Fruit fly (Drosophila melanogaster) whole organism: ENCODE data around the gene CG43693.

Experiments
- CG8478 ChIP-seq: fragments of >200 bp; optimal IDR thresholded peaks from 2 replicates; lab custom pipeline; 2018; ENCODE audit warnings: inconsistent platforms
- Dll ChIP-seq: fragments of >200 bp; optimal IDR thresholded peaks from 2 replicates; lab custom pipeline; 2017
- EcR ChIP-seq, 2 experiments: fragments of >200 bp; optimal IDR thresholded peaks; 2 replicates each; lab custom pipeline; 2017; ENCODE audit warnings: missing biosample characterization in 2 of 2, missing genetic modification characterization in 2 of 2, missing genetic modification reagents in 2 of 2
- pan ChIP-seq: fragments of >200 bp; optimal IDR thresholded peaks from 2 replicates; lab custom pipeline; 2017
- psq ChIP-seq: fragments of >200 bp; optimal IDR thresholded peaks from 2 replicates; lab custom pipeline; 2017
- usp ChIP-seq: fragments of >200 bp; optimal IDR thresholded peaks from 2 replicates; lab custom pipeline; 2017; ENCODE audit warnings: missing biosample characterization, missing genetic modification characterization, mixed read lengths

CG43693 gene

DNA sequence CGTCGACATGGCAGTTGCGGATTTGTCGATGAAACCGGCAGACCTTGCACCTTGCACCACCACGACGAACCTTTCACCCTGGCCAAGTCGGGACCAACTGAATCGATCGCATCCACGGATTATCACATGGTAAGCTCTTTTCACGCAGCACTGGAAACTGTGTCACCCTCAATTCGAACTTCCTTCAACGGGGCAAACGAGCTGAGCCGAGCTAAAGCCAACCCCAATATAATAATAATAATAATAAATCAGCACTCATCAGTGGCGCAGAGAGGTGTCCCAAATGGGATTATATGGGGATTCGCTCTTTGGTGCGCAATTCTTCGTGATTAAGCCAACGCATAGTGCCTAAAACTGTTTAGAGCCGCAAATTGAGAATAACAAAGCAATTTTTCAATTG lies at the start of gene CG43693:
Gene CG43693, minus strand, starts transcription at position 101 of the 400 bp plus-strand sequence.
- TF ChIP-seq Dll (lab: Kevin White, UChicago) (no peak), usp (no peak), CG8478 (lab: Kevin White, UChicago) (no peak), psq (lab: Kevin White, UChicago) (no peak), pan (no peak), EcR (GFP tag; optimal IDR thresholded peaks at IDR 0.05; lab: Kevin White, UChicago) (no peak)

DNA sequence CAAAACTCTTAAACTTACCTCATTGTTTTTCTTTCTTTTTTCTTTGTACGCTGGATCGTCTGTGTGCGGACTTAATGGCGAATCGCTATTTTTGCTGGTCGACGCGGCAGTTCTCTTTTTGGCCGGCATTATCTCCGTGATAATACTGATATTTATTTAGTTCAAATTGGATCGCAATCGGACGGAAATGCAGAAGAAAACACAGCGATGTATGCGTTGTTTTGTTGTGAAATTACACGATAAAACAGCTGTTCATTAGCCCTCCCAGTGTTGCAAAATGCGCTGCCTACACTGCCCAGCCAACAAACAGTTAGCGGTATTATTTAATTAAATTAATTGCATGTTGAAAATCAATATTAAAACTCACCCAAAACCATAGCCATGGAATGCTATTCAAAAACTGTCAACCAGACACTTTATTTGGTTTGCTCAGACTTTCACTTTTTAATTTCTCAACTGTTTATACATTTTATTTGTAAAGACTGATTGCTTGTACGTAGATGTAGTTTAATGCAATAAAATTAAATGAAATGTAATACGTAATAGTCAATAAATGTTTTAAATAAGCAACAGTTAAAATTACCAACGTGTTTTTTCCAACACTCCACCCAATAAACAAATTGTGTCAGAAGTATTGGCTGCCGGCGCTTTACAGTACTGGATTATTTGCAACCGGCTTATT lies 47.0 kb upstream of the CG43693 start, which contains the start of the genes Irbp18 and APP-BP1:
Gene Irbp18, minus strand, starts transcription at position 205 of the 682 bp plus-strand sequence.
Gene APP-BP1, plus strand, starts transcription at position 431 of the 682 bp plus-strand sequence.
- no peak for TF ChIP-seq usp
- TF ChIP-seq Dll (lab: Kevin White, UChicago), result no peak
- no peak for TF ChIP-seq psq (lab: Kevin White, UChicago)
- no peak for TF ChIP-seq pan
- no peak for TF ChIP-seq CG8478 (lab: Kevin White, UChicago)
- no peak for TF ChIP-seq EcR (GFP tag; optimal IDR thresholded peaks at IDR 0.05; lab: Kevin White, UChicago)

DNA sequence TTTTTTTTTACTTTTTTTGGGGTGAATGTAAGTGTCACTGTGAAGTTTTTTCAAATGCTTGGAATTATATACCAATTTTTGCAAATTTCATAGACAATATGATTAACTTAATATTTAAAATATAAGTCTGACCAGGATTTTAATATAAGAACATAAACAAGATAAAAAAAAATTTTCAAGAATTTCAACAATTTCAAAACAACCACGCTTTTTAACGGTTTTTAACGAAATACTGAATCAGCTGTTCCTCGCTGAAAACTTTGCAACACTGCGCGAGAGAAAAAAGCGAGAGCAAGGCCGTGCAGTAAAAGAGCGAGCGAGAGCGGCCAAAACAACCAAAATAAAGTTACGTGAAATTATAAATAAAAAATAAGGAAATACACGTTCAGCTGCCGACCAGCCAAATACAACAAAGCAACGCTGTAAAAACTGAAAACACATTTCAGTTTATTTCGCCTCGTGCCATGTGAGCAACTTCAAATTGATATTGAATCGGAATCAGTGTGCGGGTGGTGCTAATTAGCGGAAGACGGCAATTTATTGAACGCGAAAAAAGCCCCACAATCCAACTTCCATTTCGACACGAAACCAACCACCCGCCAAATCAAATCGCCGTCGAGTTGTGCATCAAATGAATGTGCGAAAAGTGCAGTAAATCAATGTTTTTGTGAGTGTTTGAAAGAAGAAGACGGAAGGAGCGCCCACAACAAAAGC lies 45.2 kb upstream of the CG43693 start, which contains the start of the genes CG46439, Iyd and CG33947:
Gene CG46439, minus strand, starts transcription at position 51 of the 714 bp plus-strand sequence.
Gene Iyd, minus strand, starts transcription at position 51 of the 714 bp plus-strand sequence.
Gene CG33947, plus strand, starts transcription at position 302 of the 714 bp plus-strand sequence.
- TF ChIP-seq usp (no peak), EcR (GFP tag; optimal IDR thresholded peaks at IDR 0.05; lab: Kevin White, UChicago) (no peak), psq (lab: Kevin White, UChicago) (no peak), Dll (lab: Kevin White, UChicago) (no peak), CG8478 (lab: Kevin White, UChicago) (no peak), pan (no peak)

DNA sequence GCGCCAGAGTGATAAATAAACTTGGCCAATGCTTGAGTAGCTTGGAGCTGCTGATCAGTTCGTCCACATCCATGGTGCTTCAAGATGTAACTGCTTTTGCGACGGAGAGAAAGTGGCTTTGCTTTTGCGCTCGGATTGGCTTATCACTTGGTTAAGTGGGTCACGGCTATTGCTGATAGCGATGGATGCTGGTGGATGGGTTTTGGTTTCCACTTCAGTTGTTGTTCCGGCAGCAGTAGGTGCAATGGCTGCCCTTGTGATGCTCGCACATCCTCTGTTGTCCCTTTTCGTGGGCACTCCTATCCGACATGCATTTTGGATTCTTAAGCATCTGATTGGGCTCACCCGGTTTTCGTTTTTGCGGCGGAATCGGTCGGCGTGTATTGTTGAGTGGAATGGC lies 43.1 kb upstream of the CG43693 start:
- no peak for TF ChIP-seq Dll (lab: Kevin White, UChicago)
- no peak for TF ChIP-seq EcR (GFP tag; optimal IDR thresholded peaks at IDR 0.05; lab: Kevin White, UChicago)
- no peak for TF ChIP-seq pan
- TF ChIP-seq usp, result no peak
- TF ChIP-seq CG8478 (lab: Kevin White, UChicago), result no peak
- TF ChIP-seq psq (lab: Kevin White, UChicago), result no peak

DNA sequence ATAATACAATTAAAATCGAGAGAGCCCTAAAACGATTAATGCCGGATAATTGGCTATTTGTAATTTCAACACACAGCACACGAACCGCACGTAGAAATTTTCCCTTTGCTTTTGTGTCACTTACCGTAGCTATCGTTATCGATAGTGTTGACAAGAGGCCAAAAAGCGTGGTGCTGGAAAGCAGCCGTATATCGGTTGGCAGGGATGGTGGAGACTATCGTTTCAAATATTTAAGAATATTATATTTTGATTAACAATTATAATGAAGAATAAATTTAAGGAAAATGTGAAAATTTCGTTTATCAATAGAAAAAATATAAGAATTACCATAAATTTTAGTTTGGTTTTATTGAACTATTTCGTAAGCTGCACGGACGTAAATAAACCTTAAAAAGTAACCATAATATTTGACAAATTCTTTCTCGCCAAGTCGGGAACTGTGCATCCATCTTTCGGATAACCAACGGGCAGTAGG lies 41.9 kb upstream of the CG43693 start, which contains the start of gene JIL-1:
Gene JIL-1, minus strand, starts transcription at position 148 of the 475 bp plus-strand sequence.
- TF ChIP-seq pan, result no peak
- no peak for TF ChIP-seq usp
- TF ChIP-seq EcR (GFP tag; optimal IDR thresholded peaks at IDR 0.05; lab: Kevin White, UChicago), result no peak
- TF ChIP-seq psq (lab: Kevin White, UChicago), result no peak
- no peak for TF ChIP-seq CG8478 (lab: Kevin White, UChicago)
- no peak for TF ChIP-seq Dll (lab: Kevin White, UChicago)

DNA sequence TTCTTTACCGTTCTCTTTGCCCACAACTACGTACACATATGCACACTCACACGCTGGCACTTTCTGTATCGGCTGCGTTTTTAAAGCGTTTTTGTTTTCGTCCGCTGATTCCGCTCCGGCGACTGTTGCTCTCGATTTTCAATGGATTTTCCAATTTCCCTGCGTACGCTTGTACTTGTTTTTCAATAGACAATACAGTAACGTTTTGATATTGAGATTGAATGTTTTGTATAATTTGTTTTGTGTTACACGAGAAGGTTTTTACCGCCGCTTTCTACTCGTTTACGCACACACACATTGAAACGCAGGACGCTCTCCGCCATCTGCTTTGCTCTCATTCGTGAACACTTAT lies 41.4 kb upstream of the CG43693 start:
- TF ChIP-seq psq (lab: Kevin White, UChicago) (no peak), CG8478 (lab: Kevin White, UChicago) (no peak), Dll (lab: Kevin White, UChicago) (no peak), EcR (GFP tag; optimal IDR thresholded peaks at IDR 0.05; lab: Kevin White, UChicago) (no peak), pan (no peak), usp (no peak)

DNA sequence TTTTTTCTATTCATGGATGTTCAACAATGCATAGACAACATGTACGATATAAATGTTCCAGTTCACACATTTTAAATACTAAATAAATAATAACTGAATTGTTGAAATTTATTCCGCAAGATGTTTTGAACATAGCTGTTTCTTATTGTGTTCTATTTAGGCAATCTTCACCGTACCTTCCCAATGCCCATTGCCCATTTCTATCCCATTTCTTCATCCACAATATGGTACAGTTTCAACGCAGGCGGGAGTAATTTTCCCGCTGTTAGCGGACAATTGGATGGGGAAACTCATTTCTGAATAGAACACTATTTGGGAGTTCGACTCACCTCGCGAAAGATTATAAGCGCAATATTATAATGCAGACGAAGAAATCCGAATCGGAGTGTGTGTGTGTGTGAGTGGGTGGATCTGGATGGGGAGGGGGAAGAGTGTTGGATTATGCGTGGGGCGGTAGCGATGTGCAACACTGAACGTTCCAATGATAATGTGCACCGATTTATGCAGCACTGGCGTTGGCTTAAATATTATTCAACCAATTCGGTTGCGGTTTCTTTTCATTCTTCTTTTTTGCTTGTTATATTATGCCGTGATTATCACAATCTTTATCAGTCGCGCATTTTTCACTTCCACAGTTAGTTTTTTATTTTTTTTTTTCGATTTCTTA lies 40.9 kb upstream of the CG43693 start:
- TF ChIP-seq CG8478 (lab: Kevin White, UChicago) (no peak), Dll (lab: Kevin White, UChicago) (no peak), EcR (GFP tag; optimal IDR thresholded peaks at IDR 0.05; lab: Kevin White, UChicago) (no peak), psq (lab: Kevin White, UChicago) (no peak), usp (no peak), pan (no peak)

DNA sequence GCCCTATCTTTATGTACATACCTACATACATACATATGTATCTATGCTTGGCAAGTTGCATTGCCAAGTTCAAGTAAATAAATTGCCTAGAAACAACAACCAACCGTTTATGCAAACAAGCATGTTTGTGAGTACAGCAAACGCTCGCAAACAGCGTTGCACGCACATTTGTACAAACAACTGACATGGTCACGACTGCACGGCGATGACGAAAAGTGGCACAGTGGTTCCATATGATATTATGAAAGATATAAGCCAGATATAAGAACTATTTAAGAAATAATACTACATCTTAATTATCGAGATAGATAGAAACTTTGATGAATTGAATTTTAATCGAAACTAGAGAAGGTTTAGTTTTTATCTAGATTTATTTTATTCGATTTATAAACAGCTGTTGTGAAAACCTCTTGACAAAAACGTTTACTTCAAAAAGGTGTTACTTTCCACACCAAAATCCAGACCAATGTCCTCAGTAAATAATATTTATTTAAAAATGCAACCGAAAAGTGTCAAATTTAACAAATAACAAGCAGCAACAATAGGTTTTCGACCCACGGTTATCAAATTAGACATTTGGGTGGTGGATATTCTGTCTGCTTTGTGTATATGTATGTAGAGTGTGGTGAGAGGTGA lies 38.8 kb upstream of the CG43693 start:
- no peak for TF ChIP-seq usp
- no peak for TF ChIP-seq CG8478 (lab: Kevin White, UChicago)
- no peak for TF ChIP-seq Dll (lab: Kevin White, UChicago)
- TF ChIP-seq pan, result no peak
- no peak for TF ChIP-seq EcR (GFP tag; optimal IDR thresholded peaks at IDR 0.05; lab: Kevin White, UChicago)
- TF ChIP-seq psq (lab: Kevin White, UChicago), result no peak

DNA sequence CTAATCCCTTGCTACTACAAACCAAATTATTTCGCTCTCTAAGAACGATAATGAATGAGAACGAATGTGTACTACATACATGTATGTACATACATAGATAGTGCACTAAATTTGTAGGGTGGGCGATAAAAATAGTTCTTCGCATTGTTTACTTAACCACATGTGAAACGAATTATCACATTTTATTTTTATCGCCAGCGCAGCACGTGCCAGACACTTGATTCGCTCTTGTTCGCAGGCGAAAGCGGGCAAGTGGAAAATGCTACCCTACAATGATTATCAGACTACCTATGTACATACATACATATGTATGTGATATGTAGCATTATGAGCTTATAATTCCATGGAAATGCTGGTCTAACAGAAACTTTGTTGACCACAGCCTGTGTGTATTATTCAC lies 34.6 kb upstream of the CG43693 start:
- TF ChIP-seq CG8478 (lab: Kevin White, UChicago) (no peak), usp (no peak), EcR (GFP tag; optimal IDR thresholded peaks at IDR 0.05; lab: Kevin White, UChicago) (no peak), psq (lab: Kevin White, UChicago) (no peak), pan (no peak)

DNA sequence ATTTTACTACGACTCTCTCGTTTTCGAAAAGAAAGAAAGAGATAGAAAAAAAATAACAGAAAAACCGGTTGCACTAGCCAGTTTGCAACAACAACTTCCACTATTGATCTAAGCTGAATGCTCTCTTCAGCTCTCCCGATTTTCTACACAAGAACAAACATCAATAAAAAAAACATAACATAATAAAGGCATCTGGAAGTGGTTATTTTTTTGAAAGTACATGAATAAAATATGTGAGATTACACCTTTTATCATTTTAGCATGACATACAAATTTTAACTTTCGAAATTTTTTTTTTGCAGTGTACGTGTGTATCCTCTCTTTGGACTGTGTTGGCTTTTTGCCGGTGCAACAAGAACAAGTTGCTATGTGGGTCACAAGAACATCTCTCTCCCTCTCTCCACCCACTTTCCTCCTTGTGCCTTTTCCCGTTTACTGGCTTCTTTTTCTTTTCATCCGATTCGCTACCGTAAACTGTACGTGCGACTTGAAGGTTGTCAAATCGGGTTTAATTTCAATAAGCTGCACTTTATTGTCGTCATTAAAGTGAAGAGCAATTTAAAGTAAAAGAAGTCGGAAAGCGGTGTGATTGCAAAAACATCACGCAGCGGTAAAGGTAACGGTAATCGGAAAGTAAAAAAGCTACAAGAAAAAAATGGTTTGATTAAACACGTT lies 33.5 kb upstream of the CG43693 start:
- TF ChIP-seq CG8478 (lab: Kevin White, UChicago) (no peak), Dll (lab: Kevin White, UChicago) (no peak), usp (no peak), psq (lab: Kevin White, UChicago) (no peak), pan (no peak), EcR (GFP tag; optimal IDR thresholded peaks at IDR 0.05; lab: Kevin White, UChicago) (no peak)
